Fruit fly (Drosophila melanogaster) whole organism, wandering third instar larva: ENCODE measurements around the gene Mhc.

ENCODE experiments used
- Abd-B ChIP-seq: fragments of >200 bp; optimal IDR thresholded peaks from 2 replicates; lab custom pipeline; 2017; ENCODE audit warnings: missing biosample characterization, missing genetic modification characterization
- CG32264 ChIP-seq: fragments of 200-800 bp; sonication (Bioruptor generic); optimal IDR thresholded peaks from 2 replicates; lab custom pipeline; 2016; ENCODE audit warnings: missing biosample characterization, missing genetic modification characterization
- CG9705 ChIP-seq: fragments of 200-800 bp; sonication (Bioruptor generic); optimal IDR thresholded peaks from 2 replicates; lab custom pipeline; 2018; ENCODE audit warnings: missing biosample characterization, mild to moderate bottlenecking, missing genetic modification characterization
- Dfd ChIP-seq: fragments of >200 bp; optimal IDR thresholded peaks from 2 replicates; lab custom pipeline; 2017; ENCODE audit warnings: missing biosample characterization, missing genetic modification characterization
- GATAd ChIP-seq: sonication (Bioruptor generic); optimal IDR thresholded peaks from 2 replicates; lab custom pipeline; 2016; ENCODE audit warnings: missing biosample characterization, missing genetic modification characterization
- Hnf4 ChIP-seq: fragments of 200-800 bp; sonication (Bioruptor generic); optimal IDR thresholded peaks from 2 replicates; lab custom pipeline; 2016; ENCODE audit warnings: missing biosample characterization, mild to moderate bottlenecking, missing genetic modification characterization
- Mio ChIP-seq: sonication (Bioruptor generic); optimal IDR thresholded peaks from 2 replicates; lab custom pipeline; 2016; ENCODE audit warnings: missing biosample characterization, missing genetic modification characterization
- N ChIP-seq: fragments of >200 bp; optimal IDR thresholded peaks from 2 replicates; lab custom pipeline; 2018; ENCODE audit warnings: missing biosample characterization, missing external identifiers, missing genetic modification characterization
- foxo ChIP-seq, 2 experiments: fragments of 200-800 bp; sonication (Bioruptor generic); optimal IDR thresholded peaks; 2 replicates in 1 of 2; 3 replicates in 1 of 2; lab custom pipeline; 2016 to 2017; ENCODE audit warnings: missing biosample characterization in 2 of 2, missing genetic modification characterization in 2 of 2
- jim ChIP-seq: fragments of 175-275, 200-325 bp; sonication (Bioruptor generic); optimal IDR thresholded peaks from 2 replicates; lab custom pipeline; 2016; ENCODE audit warnings: missing biosample characterization, mild to moderate bottlenecking, missing genetic modification characterization
- lola ChIP-seq: fragments of >200 bp; optimal IDR thresholded peaks from 2 replicates; lab custom pipeline; 2017; ENCODE audit warnings: missing biosample characterization, missing genetic modification characterization
- pan ChIP-seq: fragments of >200 bp; optimal IDR thresholded peaks from 2 replicates; lab custom pipeline; 2017
- psq ChIP-seq: fragments of 200-800 bp; sonication (Bioruptor generic); optimal IDR thresholded peaks from 3 replicates; lab custom pipeline; 2017; ENCODE audit warnings: missing biosample characterization, mild to moderate bottlenecking, missing genetic modification characterization, moderate library complexity
- sage ChIP-seq: fragments of 200-800 bp; sonication (Bioruptor generic); optimal IDR thresholded peaks from 2 replicates; lab custom pipeline; 2016; ENCODE audit warnings: missing biosample characterization, mild to moderate bottlenecking, missing genetic modification characterization

DNA sequence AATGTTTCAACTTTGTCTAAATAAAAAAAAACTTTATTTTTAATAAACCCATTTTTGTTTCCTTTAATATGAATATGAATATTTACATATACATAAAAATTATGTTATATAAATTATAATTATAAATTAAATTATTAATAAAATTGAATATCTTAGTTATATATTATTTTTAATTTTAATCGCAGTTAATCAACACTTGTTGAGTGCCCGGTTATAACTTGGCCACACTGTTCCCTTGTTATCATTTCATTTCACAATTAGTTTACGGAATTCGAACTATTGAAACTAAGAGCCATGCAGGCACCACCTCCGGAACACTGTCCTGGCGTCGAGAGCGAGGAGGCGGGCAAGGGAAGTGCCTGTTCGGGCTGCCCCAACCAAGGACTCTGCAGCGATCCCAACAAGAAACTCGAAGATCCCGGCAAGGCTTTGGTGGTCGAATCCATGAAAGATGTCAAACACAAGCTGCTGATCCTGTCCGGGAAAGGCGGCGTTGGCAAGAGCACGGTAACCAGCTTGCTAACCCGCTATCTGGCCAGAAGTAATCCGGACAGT is 34.0 kb upstream of the Mhc start, which contains the start of gene Nubp1:
- TF ChIP-seq sage (GFP tag; lab: Kevin White, UChicago) (no peak), psq (GFP tag; lab: Kevin White, UChicago) (no peak), CG32264 (no peak), Dfd (GFP tag; lab: Kevin White, UChicago) (no peak), N (no peak), lola (no peak), foxo (GFP tag; optimal IDR thresholded peaks at IDR 0.05; lab: Kevin White, UChicago) (no peak), jim (GFP tag; lab: Kevin White, UChicago) (no peak), pan (lab: Kevin White, UChicago) (no peak), Mio (no peak), GATAd (GFP tag; lab: Kevin White, UChicago) (no peak), Abd-B (GFP tag; lab: Kevin White, UChicago) (no peak), Hnf4 (GFP tag; lab: Kevin White, UChicago) (no peak), CG9705 (GFP tag; lab: Kevin White, UChicago) (no peak)
